Worm (Caenorhabditis elegans) whole organism, early embryonic: ENCODE results near the gene F53B3.3.

Source experiments
- B0310.2 ChIP-seq: sonication (generic microtip); optimal IDR thresholded peaks from 2 replicates; lab custom pipeline; 2016; ENCODE audit warnings: mild to moderate bottlenecking, missing genetic modification characterization, missing compliant biosample characterization
- ama-1 ChIP-seq: fragments of 150-350 bp; optimal IDR thresholded peaks from 2 replicates; lab custom pipeline; 2014
- flt-1 ChIP-seq: fragments of 200-800 bp; sonication (Bioruptor generic); IDR thresholded peaks from 2 replicates; pipeline ENCODE4 v1.3.6; 2022; ENCODE audit warnings: missing genetic modification characterization, missing compliant biosample characterization
- pes-1 ChIP-seq: fragments of 200-800 bp; sonication (Bioruptor generic); IDR thresholded peaks from 2 replicates; pipeline ENCODE4 v1.3.6; 2022; ENCODE audit warnings: missing genetic modification reagents, missing genetic modification characterization, missing compliant biosample characterization
- tbx-37 ChIP-seq: fragments of 200-800 bp; sonication (Bioruptor generic); conservative IDR thresholded peaks from 2 replicates; pipeline ENCODE4 v1.3.6; 2022; ENCODE audit warnings: missing genetic modification reagents, missing genetic modification characterization, missing compliant biosample characterization
- tra-4 ChIP-seq: sonication (generic microtip); optimal IDR thresholded peaks from 2 replicates; lab custom pipeline; 2017; ENCODE audit warnings: missing genetic modification characterization, missing compliant biosample characterization

ce11 chrX:2826337-2826736 lies 44.6 kb downstream of the F53B3.3 start:
- TF ChIP-seq ama-1 (lab: Kevin White, UChicago) (no peak), tbx-37 (GFP tag; lab: Robert Waterston, UW) (no peak), flt-1 (GFP tag; lab: Robert Waterston, UW) (no peak), pes-1 (GFP tag; lab: Robert Waterston, UW) (no peak), tra-4 (tag; lab: Kevin White, UChicago) (no peak), B0310.2 (tag; lab: Kevin White, UChicago) (no peak)
